Worm (Caenorhabditis elegans) whole organism, young adult: Measurements from ENCODE around the gene Y49E10.16.

Source experiments
- F23B12.7 ChIP-seq: sonication (generic microtip); optimal IDR thresholded peaks from 2 replicates; lab custom pipeline; 2017; ENCODE audit warnings: missing genetic modification characterization, mild to moderate bottlenecking, missing compliant biosample characterization, antibody characterized with exemption, moderate library complexity; ENCODE audit not compliant: insufficient read depth
- ama-1 ChIP-seq, 3 experiments: fragments of 150-350 bp in 1 of 3; sonication (generic microtip) in 2 of 3; optimal IDR thresholded peaks; 2 replicates each; lab custom pipeline; 2014 to 2018; ENCODE audit warnings: missing biosample characterization in 2 of 3, missing genetic modification characterization in 2 of 3, missing genetic modification reagents in 2 of 3
- let-526 ChIP-seq: fragments of 200-800 bp; sonication (Bioruptor generic); IDR thresholded peaks from 2 replicates; pipeline ENCODE4 v1.3.6; 2022; ENCODE audit warnings: missing genetic modification reagents, missing genetic modification characterization, missing compliant biosample characterization
- lin-35 ChIP-seq, 3 experiments: fragments of 150-350 bp in 2 of 3; sonication (generic microtip) in 1 of 3; optimal IDR thresholded peaks; 2 replicates each; lab custom pipeline; 2014 to 2018; ENCODE audit warnings: missing biosample characterization in 3 of 3, missing genetic modification characterization in 3 of 3, missing genetic modification reagents in 3 of 3
- mel-28 ChIP-seq: sonication (generic microtip); optimal IDR thresholded peaks from 2 replicates; lab custom pipeline; 2016; ENCODE audit warnings: borderline replicate concordance, mild to moderate bottlenecking, missing genetic modification characterization, missing compliant biosample characterization
- tbx-9 ChIP-seq: sonication (generic microtip); optimal IDR thresholded peaks from 2 replicates; lab custom pipeline; 2016; ENCODE audit warnings: borderline replicate concordance, missing genetic modification characterization, inconsistent platforms, missing compliant biosample characterization

DNA sequence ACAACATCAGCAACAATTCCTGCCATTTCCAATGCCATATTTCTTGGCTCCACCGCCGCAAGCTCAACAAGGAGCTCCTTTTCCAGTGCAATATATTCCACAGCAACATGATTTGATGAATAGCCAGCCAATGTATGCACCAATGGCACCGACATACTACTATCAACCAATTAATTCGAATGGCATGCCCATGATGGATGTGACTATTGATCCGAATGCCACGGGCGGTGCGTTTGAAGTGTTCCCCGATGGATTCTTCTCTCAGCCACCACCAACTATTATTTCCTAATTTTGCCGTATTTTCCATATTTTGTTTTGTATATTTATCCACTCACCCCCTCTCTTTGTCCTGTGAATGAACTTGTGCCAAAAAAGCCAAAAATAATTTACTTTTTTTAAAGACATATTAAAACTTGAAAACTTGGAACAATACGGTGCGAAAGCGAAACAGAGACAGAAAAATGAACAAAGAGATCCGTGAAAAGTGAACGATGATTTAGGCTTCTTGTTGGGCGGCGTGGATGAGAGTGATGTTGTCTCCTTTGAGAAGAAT is 1.4 kb upstream of the Y49E10.16 start:
- peak in 1 of 3 experiments; percentile 26 for TF ChIP-seq lin-35 (GFP tag; optimal IDR thresholded peaks at IDR 0.05; lab: Kevin White, UChicago)
- TF ChIP-seq mel-28 = no peak
- no peak for TF ChIP-seq ama-1 (optimal IDR thresholded peaks at IDR 0.05; lab: Kevin White, UChicago)
- peak in 1 of 2 experiments; percentile 9 for TF ChIP-seq ama-1 (GFP tag; optimal IDR thresholded peaks at IDR 0.05; lab: Kevin White, UChicago)
- no peak for TF ChIP-seq let-526 (GFP tag; lab: Robert Waterston, UW)
- no peak for TF ChIP-seq F23B12.7
- no peak for TF ChIP-seq tbx-9
